Fruit fly (Drosophila melanogaster) whole organism, embryonic: Measurements from ENCODE around the gene Prosalpha6.
A peak's percentile ranks its signal among the peaks of the same experiment; 100 is the strongest.

Experiments
- Atf6 ChIP-seq: fragments of 200-800 bp; sonication (Bioruptor generic); IDR thresholded peaks from 2 replicates; pipeline ENCODE4 v1.3.6; 2022; ENCODE audit warnings: missing biosample characterization, missing genetic modification characterization
- CG10267 ChIP-seq: fragments of 200-800 bp; sonication (Bioruptor generic); optimal IDR thresholded peaks from 2 replicates; lab custom pipeline; 2018; ENCODE audit warnings: missing biosample characterization, mild to moderate bottlenecking, missing genetic modification characterization, moderate library complexity
- CG10462 ChIP-seq: fragments of 200-800 bp; sonication (Bioruptor generic); optimal IDR thresholded peaks from 2 replicates; lab custom pipeline; 2016; ENCODE audit warnings: missing biosample characterization, missing genetic modification characterization
- CG11247 ChIP-seq: fragments of 200-800 bp; sonication (Bioruptor generic); IDR thresholded peaks from 2 replicates; pipeline ENCODE4 v1.3.6; 2022; ENCODE audit warnings: missing biosample characterization, missing genetic modification characterization
- CG11696 ChIP-seq: fragments of 200-800 bp; sonication (Bioruptor generic); IDR thresholded peaks from 2 replicates; pipeline ENCODE4 v1.3.6; 2022; ENCODE audit warnings: missing biosample characterization, missing genetic modification characterization
- CG12155 ChIP-seq: fragments of 200-800 bp; sonication (Bioruptor generic); optimal IDR thresholded peaks from 3 replicates; lab custom pipeline; 2016; ENCODE audit warnings: missing biosample characterization, missing genetic modification characterization
- CG13624 ChIP-seq: fragments of 200-800 bp; sonication (Bioruptor generic); optimal IDR thresholded peaks from 2 replicates; lab custom pipeline; 2016; ENCODE audit warnings: missing biosample characterization, missing genetic modification characterization
- CG16779 ChIP-seq: fragments of 200-800 bp; sonication (Bioruptor generic); IDR thresholded peaks from 2 replicates; pipeline ENCODE4 v1.3.6; 2022; ENCODE audit warnings: missing biosample characterization, missing genetic modification characterization
- CG16863 ChIP-seq: fragments of 200-800 bp; sonication (Bioruptor generic); optimal IDR thresholded peaks from 3 replicates; lab custom pipeline; 2016; ENCODE audit warnings: missing biosample characterization, missing genetic modification characterization
- CG17612 ChIP-seq: fragments of 200-800 bp; sonication (Bioruptor generic); IDR thresholded peaks from 2 replicates; pipeline ENCODE4 v1.3.6; 2022; ENCODE audit warnings: missing biosample characterization, missing genetic modification characterization
- CG2129 ChIP-seq: fragments of 200-800 bp; sonication (Bioruptor generic); IDR thresholded peaks from 2 replicates; pipeline ENCODE4 v1.3.6; 2022; ENCODE audit warnings: missing biosample characterization, missing genetic modification characterization; ENCODE audit not compliant: partially characterized antibody
- CG2678 ChIP-seq: fragments of 200-800 bp; sonication (Bioruptor generic); optimal IDR thresholded peaks from 3 replicates; lab custom pipeline; 2019; ENCODE audit warnings: missing biosample characterization, mild to moderate bottlenecking, missing genetic modification characterization, moderate library complexity
- CG32767 ChIP-seq: fragments of 200-800 bp; sonication (Bioruptor generic); IDR thresholded peaks from 2 replicates; pipeline ENCODE4 v1.3.6; 2022; ENCODE audit warnings: missing biosample characterization, missing genetic modification characterization
- CG32772 ChIP-seq: fragments of 200-800 bp; sonication (Bioruptor generic); IDR thresholded peaks from 2 replicates; pipeline ENCODE4 v1.3.6; 2022; ENCODE audit warnings: missing biosample characterization, missing genetic modification characterization
- CG4854 ChIP-seq: fragments of 200-800 bp; sonication (Bioruptor generic); optimal IDR thresholded peaks from 2 replicates; lab custom pipeline; 2016; ENCODE audit warnings: missing biosample characterization, missing genetic modification characterization, inconsistent platforms
- CG6689 ChIP-seq: fragments of 200-800 bp; sonication (Bioruptor generic); IDR thresholded peaks from 2 replicates; pipeline ENCODE4 v1.3.6; 2022; ENCODE audit warnings: missing biosample characterization, missing genetic modification characterization
- CG8089 ChIP-seq: fragments of 200-800 bp; sonication (Bioruptor generic); optimal IDR thresholded peaks from 3 replicates; lab custom pipeline; 2016; ENCODE audit warnings: missing biosample characterization, missing genetic modification characterization
- CG8924 ChIP-seq: fragments of 200-800 bp; optimal IDR thresholded peaks from 3 replicates; lab custom pipeline; 2019; ENCODE audit warnings: missing biosample characterization, mild to moderate bottlenecking, missing genetic modification characterization, moderate library complexity
- CTCF ChIP-seq: fragments of 200-800 bp; sonication (Bioruptor generic); optimal IDR thresholded peaks from 2 replicates; lab custom pipeline; 2017; ENCODE audit warnings: missing biosample characterization, mild to moderate bottlenecking, missing genetic modification characterization, moderate library complexity
- D ChIP-seq, 2 experiments: fragments of 200-800 bp in 1 of 2; fragments of >200 bp in 1 of 2; sonication (Bioruptor generic) in 1 of 2; optimal IDR thresholded peaks; 2 replicates in 1 of 2; 3 replicates in 1 of 2; lab custom pipeline; 2017; ENCODE audit warnings: mild to moderate bottlenecking in 1 of 2, missing biosample characterization in 1 of 2, missing genetic modification characterization in 1 of 2, missing genetic modification reagents in 1 of 2
- Elba2 ChIP-seq: fragments of 200-800 bp; sonication (Bioruptor generic); optimal IDR thresholded peaks from 3 replicates; lab custom pipeline; 2016; ENCODE audit warnings: missing biosample characterization, missing genetic modification characterization
- Fer2 ChIP-seq: fragments of 200-800 bp; sonication (Bioruptor generic); optimal IDR thresholded peaks from 2 replicates; lab custom pipeline; 2018; ENCODE audit warnings: missing biosample characterization, mild to moderate bottlenecking, missing genetic modification characterization, moderate library complexity
- MTF-1 ChIP-seq: fragments of 200-800 bp; sonication (Bioruptor generic); optimal IDR thresholded peaks from 2 replicates; lab custom pipeline; 2018; ENCODE audit warnings: missing biosample characterization, mild to moderate bottlenecking, missing genetic modification characterization, borderline replicate concordance
- Med ChIP-seq: fragments of 200-800 bp; sonication (Bioruptor generic); peaks from one replicate; lab custom pipeline; 2016; ENCODE audit warnings: missing biosample characterization, missing genetic modification characterization, mild to moderate bottlenecking, inconsistent platforms, moderate library complexity
- PHDP ChIP-seq: fragments of 200-800 bp; sonication (Bioruptor generic); optimal IDR thresholded peaks from 3 replicates; lab custom pipeline; 2018; ENCODE audit warnings: missing biosample characterization, mild to moderate bottlenecking, missing genetic modification characterization, moderate library complexity
- Ssrp ChIP-seq: fragments of 200-800 bp; sonication (Bioruptor generic); optimal IDR thresholded peaks from 2 replicates; lab custom pipeline; 2018; ENCODE audit warnings: missing biosample characterization, mild to moderate bottlenecking, missing genetic modification characterization, moderate library complexity
- Stat92E ChIP-seq, 3 experiments: fragments of >200 bp in 2 of 3; fragments of 200-800 bp in 1 of 3; sonication (Bioruptor generic) in 1 of 3; optimal IDR thresholded peaks; 2 replicates each; lab custom pipeline; 2017 to 2019; ENCODE audit warnings: missing biosample characterization in 3 of 3, missing genetic modification characterization in 3 of 3, mild to moderate bottlenecking in 1 of 3, moderate library complexity in 1 of 3
- ab ChIP-seq: fragments of 200-800 bp; sonication (Bioruptor generic); optimal IDR thresholded peaks from 2 replicates; lab custom pipeline; 2016; ENCODE audit warnings: missing biosample characterization, missing genetic modification characterization
- ash1 ChIP-seq: fragments of 200-800 bp; sonication (Bioruptor generic); optimal IDR thresholded peaks from 2 replicates; lab custom pipeline; 2018; ENCODE audit warnings: missing biosample characterization, mild to moderate bottlenecking, missing genetic modification characterization
- ato ChIP-seq: fragments of 200-800 bp; sonication (Bioruptor generic); IDR thresholded peaks from 2 replicates; pipeline ENCODE4 v1.3.6; 2022; ENCODE audit warnings: missing biosample characterization, missing genetic modification characterization; ENCODE audit not compliant: partially characterized antibody
- caup ChIP-seq: fragments of 200-800 bp; sonication (Bioruptor generic); optimal IDR thresholded peaks from 3 replicates; lab custom pipeline; 2017; ENCODE audit warnings: missing biosample characterization, mild to moderate bottlenecking, missing genetic modification characterization, moderate library complexity; ENCODE audit not compliant: severe bottlenecking
- cg ChIP-seq: fragments of 200-800 bp; sonication (Bioruptor generic); optimal IDR thresholded peaks from 3 replicates; lab custom pipeline; 2019; ENCODE audit warnings: missing biosample characterization, mild to moderate bottlenecking, missing genetic modification characterization, moderate library complexity
- crp ChIP-seq, 2 experiments: fragments of 200-800 bp; sonication (Bioruptor generic); optimal IDR thresholded peaks; 2 replicates in 1 of 2; 3 replicates in 1 of 2; lab custom pipeline; 2017; ENCODE audit warnings: missing biosample characterization in 2 of 2, missing genetic modification characterization in 2 of 2, mild to moderate bottlenecking in 1 of 2, moderate library complexity in 1 of 2
- dpn ChIP-seq, 2 experiments: fragments of 200-800 bp; sonication (Bioruptor generic); optimal IDR thresholded peaks; 3 replicates each; lab custom pipeline; 2016; ENCODE audit warnings: missing biosample characterization in 2 of 2, missing genetic modification characterization in 2 of 2
- ewg ChIP-seq: fragments of 200-800 bp; sonication (Bioruptor generic); optimal IDR thresholded peaks from 3 replicates; lab custom pipeline; 2017; ENCODE audit warnings: mild to moderate bottlenecking, missing biosample characterization, missing genetic modification reagents, missing genetic modification characterization
- gem ChIP-seq: fragments of 200-800 bp; sonication (Bioruptor generic); optimal IDR thresholded peaks from 2 replicates; lab custom pipeline; 2019; ENCODE audit warnings: missing biosample characterization, mild to moderate bottlenecking, missing genetic modification characterization, moderate library complexity
- gfzf ChIP-seq: fragments of 200-800 bp; sonication (Bioruptor generic); optimal IDR thresholded peaks from 2 replicates; lab custom pipeline; 2016; ENCODE audit warnings: missing biosample characterization, mild to moderate bottlenecking, missing genetic modification characterization, moderate library complexity
- gt ChIP-seq: fragments of 200-800 bp; sonication (Bioruptor generic); IDR thresholded peaks from 2 replicates; pipeline ENCODE4 v1.3.6; 2022; ENCODE audit warnings: missing biosample characterization, missing genetic modification characterization
- jigr1 ChIP-seq: fragments of 200-800 bp; sonication (Bioruptor generic); IDR thresholded peaks from 3 replicates; pipeline ENCODE4 v1.3.6; 2022; ENCODE audit warnings: missing biosample characterization, missing genetic modification characterization
- jing ChIP-seq: fragments of 200-800 bp; sonication (Bioruptor generic); optimal IDR thresholded peaks from 2 replicates; lab custom pipeline; 2018; ENCODE audit warnings: missing biosample characterization, mild to moderate bottlenecking, missing genetic modification characterization
- kay ChIP-seq: fragments of 200-800 bp; sonication (Bioruptor generic); optimal IDR thresholded peaks from 2 replicates; lab custom pipeline; 2016; ENCODE audit warnings: missing biosample characterization, missing genetic modification characterization
- nom ChIP-seq: fragments of 200-800 bp; sonication (Bioruptor generic); optimal IDR thresholded peaks from 2 replicates; lab custom pipeline; 2017; ENCODE audit warnings: missing biosample characterization, missing genetic modification characterization, mild to moderate bottlenecking, moderate library complexity, missing genetic modification reagents
- pros ChIP-seq: fragments of 200-800 bp; sonication (Bioruptor generic); optimal IDR thresholded peaks from 3 replicates; lab custom pipeline; 2019; ENCODE audit warnings: missing biosample characterization, mild to moderate bottlenecking, missing genetic modification characterization, moderate library complexity
- row ChIP-seq: fragments of 200-800 bp; sonication (Bioruptor generic); IDR thresholded peaks from 3 replicates; pipeline ENCODE4 v1.3.6; 2022; ENCODE audit warnings: missing biosample characterization, missing genetic modification characterization
- ssp ChIP-seq: fragments of 200-800 bp; sonication (Bioruptor generic); IDR thresholded peaks from 2 replicates; pipeline ENCODE4 v1.3.6; 2022; ENCODE audit warnings: missing biosample characterization, missing genetic modification characterization
- tna ChIP-seq: fragments of 200-800 bp; sonication (Bioruptor generic); IDR thresholded peaks from 2 replicates; pipeline ENCODE4 v1.3.6; 2022; ENCODE audit warnings: missing biosample characterization, missing genetic modification characterization; ENCODE audit not compliant: partially characterized antibody
- toy ChIP-seq: fragments of 200-800 bp; sonication (Bioruptor generic); IDR thresholded peaks from 2 replicates; pipeline ENCODE4 v1.3.6; 2022; ENCODE audit warnings: missing biosample characterization, missing genetic modification characterization
- tx ChIP-seq: fragments of 200-800 bp; sonication (Bioruptor generic); optimal IDR thresholded peaks from 2 replicates; lab custom pipeline; 2016; ENCODE audit warnings: missing biosample characterization, missing genetic modification characterization
- unpg ChIP-seq: fragments of 200-800 bp; sonication (Bioruptor generic); optimal IDR thresholded peaks from 3 replicates; lab custom pipeline; 2018; ENCODE audit warnings: missing biosample characterization, mild to moderate bottlenecking, missing genetic modification characterization, moderate library complexity
- vfl ChIP-seq: fragments of 200-800 bp; sonication (Bioruptor generic); optimal IDR thresholded peaks from 2 replicates; lab custom pipeline; 2016; ENCODE audit warnings: missing biosample characterization, missing genetic modification characterization
- wdn ChIP-seq: fragments of 200-800 bp; sonication (Bioruptor generic); IDR thresholded peaks from 2 replicates; pipeline ENCODE4 v1.3.6; 2022; ENCODE audit warnings: missing biosample characterization, missing genetic modification characterization
- yki ChIP-seq: fragments of >200 bp; optimal IDR thresholded peaks from 3 replicates; lab custom pipeline; 2018

The Prosalpha6 gene

dm6 chr2L:10231092-10231494, 9.9 kb downstream of the Prosalpha6 start (continued):
- TF ChIP-seq gem = peak; percentile 46
- no peak for TF ChIP-seq CG17612
- TF ChIP-seq caup (GFP tag; lab: Kevin White, UChicago) = no peak
- peak; percentile 22 for TF ChIP-seq unpg (GFP tag; lab: Kevin White, UChicago)
- no peak for TF ChIP-seq wdn
- no peak for TF ChIP-seq CG11696 (GFP tag; lab: Robert Waterston, UW)
- peak; percentile 95 for TF ChIP-seq CG8089
- TF ChIP-seq toy (GFP tag; lab: Robert Waterston, UW) = no peak
- no peak for TF ChIP-seq gfzf (GFP tag; lab: Kevin White, UChicago)
- TF ChIP-seq ssp (GFP tag; lab: Robert Waterston, UW) = no peak
- no peak for TF ChIP-seq ewg (GFP tag; lab: Kevin White, UChicago)
- TF ChIP-seq Ssrp (tag; lab: Kevin White, UChicago) = no peak
- no peak for TF ChIP-seq CG10462
- no peak for TF ChIP-seq CG13624 (GFP tag; lab: Kevin White, UChicago)
- TF ChIP-seq CG12155 (GFP tag; lab: Kevin White, UChicago) = no peak
- no peak for TF ChIP-seq CG2129
- peak; percentile 81 for TF ChIP-seq Med (GFP tag; lab: Kevin White, UChicago)
- TF ChIP-seq ato = no peak
- TF ChIP-seq CTCF (GFP tag; lab: Kevin White, UChicago) = no peak
- no peak for TF ChIP-seq ash1
- no peak for TF ChIP-seq CG16863 (GFP tag; lab: Kevin White, UChicago)
- TF ChIP-seq row (GFP tag; lab: Robert Waterston, UW) = no peak
- TF ChIP-seq jing (GFP tag; lab: Kevin White, UChicago) = no peak
- no peak for TF ChIP-seq D (optimal IDR thresholded peaks at IDR 0.05; lab: Kevin White, UChicago)
- no peak for TF ChIP-seq D (GFP tag; optimal IDR thresholded peaks at IDR 0.05; lab: Kevin White, UChicago)
- TF ChIP-seq ab = no peak
- no peak for TF ChIP-seq gt (GFP tag; lab: Robert Waterston, UW)
- TF ChIP-seq Fer2 (tag; lab: Kevin White, UChicago) = no peak
- TF ChIP-seq kay = no peak
- TF ChIP-seq CG32772 (GFP tag; lab: Robert Waterston, UW) = no peak
- TF ChIP-seq yki (lab: Kevin White, UChicago) = no peak
- TF ChIP-seq Stat92E (GFP tag; optimal IDR thresholded peaks at IDR 0.05; lab: Kevin White, UChicago) = no peak
- no peak for TF ChIP-seq CG10267 (tag; lab: Kevin White, UChicago)
- TF ChIP-seq CG6689 (GFP tag; lab: Robert Waterston, UW) = no peak
- peak; percentile 83 for TF ChIP-seq cg (GFP tag; lab: Kevin White, UChicago)
- TF ChIP-seq nom (GFP tag; lab: Kevin White, UChicago) = no peak
- TF ChIP-seq MTF-1 (GFP tag; lab: Kevin White, UChicago) = no peak
- no peak for TF ChIP-seq crp (GFP tag; optimal IDR thresholded peaks at IDR 0.05; lab: Kevin White, UChicago)
- no peak for TF ChIP-seq CG16779
- TF ChIP-seq tna (GFP tag; lab: Robert Waterston, UW) = no peak
- TF ChIP-seq jigr1 (GFP tag; lab: Robert Waterston, UW) = no peak
- TF ChIP-seq CG32767 (GFP tag; lab: Robert Waterston, UW) = no peak
- peak; percentile 25 to 32 for TF ChIP-seq dpn (GFP tag; optimal IDR thresholded peaks at IDR 0.05; lab: Kevin White, UChicago)
- no peak for TF ChIP-seq vfl (GFP tag; lab: Kevin White, UChicago)
- TF ChIP-seq CG11247 (GFP tag; lab: Robert Waterston, UW) = no peak
- TF ChIP-seq PHDP (tag; lab: Kevin White, UChicago) = peak; percentile 47
- no peak for TF ChIP-seq CG4854 (GFP tag; lab: Kevin White, UChicago)
- TF ChIP-seq tx (GFP tag; lab: Kevin White, UChicago) = no peak
- TF ChIP-seq pros = no peak
- TF ChIP-seq CG8924 (tag; lab: Kevin White, UChicago) = peak; percentile 44
- TF ChIP-seq Atf6 = no peak
- no peak for TF ChIP-seq Elba2 (GFP tag; lab: Kevin White, UChicago)
- TF ChIP-seq CG2678 (tag; lab: Kevin White, UChicago) = no peak
